Fruit fly (Drosophila melanogaster) whole organism, embryonic: ENCODE measurements around the gene Prosalpha6.

Source experiments
- Atf6 ChIP-seq: fragments of 200-800 bp; sonication (Bioruptor generic); IDR thresholded peaks from 2 replicates; pipeline ENCODE4 v1.3.6; 2022; ENCODE audit warnings: missing biosample characterization, missing genetic modification characterization
- B-H1 ChIP-seq: fragments of 200-800 bp; sonication (Bioruptor generic); IDR thresholded peaks from 3 replicates; pipeline ENCODE4 v1.3.6; 2022; ENCODE audit warnings: missing biosample characterization, missing genetic modification characterization
- B-H2 ChIP-seq: fragments of 200-800 bp; sonication (Bioruptor generic); optimal IDR thresholded peaks from 2 replicates; lab custom pipeline; 2018; ENCODE audit warnings: missing biosample characterization, mild to moderate bottlenecking, missing genetic modification characterization
- Bgb ChIP-seq: fragments of 200-800 bp; sonication (Bioruptor generic); IDR thresholded peaks from 2 replicates; pipeline ENCODE4 v1.3.6; 2022; ENCODE audit warnings: missing biosample characterization, missing genetic modification characterization; ENCODE audit not compliant: partially characterized antibody
- CG10979 ChIP-seq: fragments of 200-800 bp; sonication (Bioruptor generic); optimal IDR thresholded peaks from 2 replicates; lab custom pipeline; 2018; ENCODE audit warnings: missing biosample characterization, mild to moderate bottlenecking, missing genetic modification characterization, moderate library complexity
- CG12219 ChIP-seq: fragments of 200-800 bp; sonication (Bioruptor generic); optimal IDR thresholded peaks from 3 replicates; lab custom pipeline; 2018; ENCODE audit warnings: missing biosample characterization, mild to moderate bottlenecking, missing genetic modification characterization
- CG13123 ChIP-seq: fragments of 200-800 bp; sonication (Bioruptor generic); optimal IDR thresholded peaks from 2 replicates; lab custom pipeline; 2016; ENCODE audit warnings: missing biosample characterization, missing genetic modification characterization
- CG13624 ChIP-seq: fragments of 200-800 bp; sonication (Bioruptor generic); optimal IDR thresholded peaks from 2 replicates; lab custom pipeline; 2016; ENCODE audit warnings: missing biosample characterization, missing genetic modification characterization
- CG14050 ChIP-seq: fragments of 200-800 bp; sonication (Bioruptor generic); IDR thresholded peaks from 3 replicates; pipeline ENCODE4 v1.3.6; 2022; ENCODE audit warnings: missing biosample characterization, missing genetic modification characterization
- CG30403 ChIP-seq: fragments of 200-800 bp; sonication (Bioruptor generic); optimal IDR thresholded peaks from 3 replicates; lab custom pipeline; 2016; ENCODE audit warnings: missing biosample characterization, missing genetic modification characterization
- CG3163 ChIP-seq: fragments of 200-800 bp; sonication (Bioruptor generic); optimal IDR thresholded peaks from 3 replicates; lab custom pipeline; 2016; ENCODE audit warnings: missing biosample characterization, missing genetic modification characterization
- CG3281 ChIP-seq: fragments of 200-800 bp; sonication (Bioruptor generic); optimal IDR thresholded peaks from 3 replicates; lab custom pipeline; 2017; ENCODE audit warnings: missing biosample characterization, mild to moderate bottlenecking, missing genetic modification characterization
- CG7357 ChIP-seq: fragments of 200-800 bp; sonication (Bioruptor generic); IDR thresholded peaks from 3 replicates; pipeline ENCODE4 v1.3.6; 2022; ENCODE audit warnings: missing biosample characterization, missing genetic modification characterization
- CG8290 ChIP-seq, 3 experiments: fragments of 200-800 bp; sonication (Bioruptor generic); optimal IDR thresholded peaks; 2 replicates each; lab custom pipeline; 2016 to 2019; ENCODE audit warnings: missing biosample characterization in 3 of 3, missing genetic modification characterization in 3 of 3, mild to moderate bottlenecking in 2 of 3, moderate library complexity in 1 of 3
- CG8359 ChIP-seq: fragments of 200-800 bp; sonication (Bioruptor generic); optimal IDR thresholded peaks from 2 replicates; lab custom pipeline; 2017; ENCODE audit warnings: missing biosample characterization, mild to moderate bottlenecking, missing genetic modification characterization, borderline replicate concordance
- CG9437 ChIP-seq: fragments of 200-800 bp; sonication (Bioruptor generic); optimal IDR thresholded peaks from 2 replicates; lab custom pipeline; 2018; ENCODE audit warnings: missing biosample characterization, mild to moderate bottlenecking, missing genetic modification characterization
- CoRest ChIP-seq: fragments of 200-800 bp; sonication (Bioruptor generic); optimal IDR thresholded peaks from 3 replicates; lab custom pipeline; 2018; ENCODE audit warnings: missing biosample characterization, mild to moderate bottlenecking, missing genetic modification characterization, moderate library complexity
- Doc2 ChIP-seq: fragments of 200-800 bp; sonication (Bioruptor generic); IDR thresholded peaks from 2 replicates; pipeline ENCODE4 v1.3.6; 2022; ENCODE audit warnings: missing biosample characterization, missing genetic modification characterization
- E2f1 ChIP-seq: fragments of 200-800 bp; sonication (Bioruptor generic); IDR thresholded peaks from 2 replicates; pipeline ENCODE4 v1.3.6; 2022; ENCODE audit warnings: missing biosample characterization, missing genetic modification characterization
- Fer2 ChIP-seq: fragments of 200-800 bp; sonication (Bioruptor generic); optimal IDR thresholded peaks from 2 replicates; lab custom pipeline; 2018; ENCODE audit warnings: missing biosample characterization, mild to moderate bottlenecking, missing genetic modification characterization, moderate library complexity
- Hey ChIP-seq: fragments of 200-800 bp; sonication (Bioruptor generic); optimal IDR thresholded peaks from 3 replicates; lab custom pipeline; 2018; ENCODE audit warnings: missing biosample characterization, mild to moderate bottlenecking, missing genetic modification characterization
- Mad ChIP-seq: fragments of 200-800 bp; sonication (Bioruptor generic); optimal IDR thresholded peaks from 2 replicates; lab custom pipeline; 2016; ENCODE audit warnings: missing biosample characterization, missing genetic modification characterization
- NC2α ChIP-seq: fragments of 200-800 bp; sonication (Bioruptor generic); optimal IDR thresholded peaks from 2 replicates; lab custom pipeline; 2016; ENCODE audit warnings: missing biosample characterization, missing genetic modification characterization
- Nf-YA ChIP-seq: fragments of 200-800 bp; sonication (Bioruptor generic); IDR thresholded peaks from 2 replicates; pipeline ENCODE4 v1.3.6; 2022; ENCODE audit warnings: missing biosample characterization, missing genetic modification characterization
- PHDP ChIP-seq: fragments of 200-800 bp; sonication (Bioruptor generic); optimal IDR thresholded peaks from 3 replicates; lab custom pipeline; 2018; ENCODE audit warnings: missing biosample characterization, mild to moderate bottlenecking, missing genetic modification characterization, moderate library complexity
- Scr ChIP-seq: fragments of 200-800 bp; sonication (Bioruptor generic); IDR thresholded peaks from 2 replicates; pipeline ENCODE4 v1.3.6; 2022; ENCODE audit warnings: missing biosample characterization, missing genetic modification characterization; ENCODE audit not compliant: partially characterized antibody
- Sox102F ChIP-seq: fragments of 200-800 bp; sonication (Bioruptor generic); optimal IDR thresholded peaks from 2 replicates; lab custom pipeline; 2018; ENCODE audit warnings: missing biosample characterization, mild to moderate bottlenecking, missing genetic modification characterization, moderate library complexity
- Trl ChIP-seq, 3 experiments: fragments of >200 bp in 2 of 3; fragments of 200-800 bp in 1 of 3; sonication (Bioruptor generic) in 1 of 3; optimal IDR thresholded peaks; 2 replicates in 1 of 3; 3 replicates in 2 of 3; lab custom pipeline; 2016 to 2017; ENCODE audit warnings: missing biosample characterization in 1 of 3, missing genetic modification characterization in 1 of 3
- bowl ChIP-seq: fragments of 200-800 bp; sonication (Bioruptor generic); IDR thresholded peaks from 2 replicates; pipeline ENCODE4 v1.3.6; 2022; ENCODE audit warnings: missing biosample characterization, missing genetic modification characterization
- grau ChIP-seq: fragments of 200-800 bp; optimal IDR thresholded peaks from 3 replicates; lab custom pipeline; 2019; ENCODE audit warnings: missing biosample characterization, mild to moderate bottlenecking, missing genetic modification characterization, moderate library complexity
- her ChIP-seq: fragments of 200-800 bp; sonication (Bioruptor generic); optimal IDR thresholded peaks from 2 replicates; lab custom pipeline; 2016; ENCODE audit warnings: missing biosample characterization, missing genetic modification characterization
- hth ChIP-seq: fragments of >200 bp; optimal IDR thresholded peaks from 2 replicates; lab custom pipeline; 2017; ENCODE audit warnings: inconsistent platforms
- nom ChIP-seq: fragments of 200-800 bp; sonication (Bioruptor generic); optimal IDR thresholded peaks from 2 replicates; lab custom pipeline; 2017; ENCODE audit warnings: missing biosample characterization, missing genetic modification characterization, mild to moderate bottlenecking, moderate library complexity, missing genetic modification reagents
- pfk ChIP-seq: fragments of 200-800 bp; sonication (Bioruptor generic); optimal IDR thresholded peaks from 2 replicates; lab custom pipeline; 2018; ENCODE audit warnings: missing biosample characterization, mild to moderate bottlenecking, missing genetic modification characterization, moderate library complexity
- pros ChIP-seq: fragments of 200-800 bp; sonication (Bioruptor generic); optimal IDR thresholded peaks from 3 replicates; lab custom pipeline; 2019; ENCODE audit warnings: missing biosample characterization, mild to moderate bottlenecking, missing genetic modification characterization, moderate library complexity
- row ChIP-seq: fragments of 200-800 bp; sonication (Bioruptor generic); IDR thresholded peaks from 3 replicates; pipeline ENCODE4 v1.3.6; 2022; ENCODE audit warnings: missing biosample characterization, missing genetic modification characterization
- scrt ChIP-seq: fragments of 200-800 bp; sonication (Bioruptor generic); optimal IDR thresholded peaks from 2 replicates; lab custom pipeline; 2018; ENCODE audit warnings: missing biosample characterization, mild to moderate bottlenecking, missing genetic modification characterization, moderate library complexity
- sens ChIP-seq: fragments of 200-800 bp; sonication (Bioruptor generic); peaks from one replicate; lab custom pipeline; 2016; ENCODE audit warnings: missing biosample characterization, missing genetic modification characterization
- sima ChIP-seq: fragments of 200-800 bp; sonication (Bioruptor generic); optimal IDR thresholded peaks from 2 replicates; lab custom pipeline; 2016; ENCODE audit warnings: missing biosample characterization, missing genetic modification characterization
- yki ChIP-seq: fragments of >200 bp; optimal IDR thresholded peaks from 3 replicates; lab custom pipeline; 2018
- zf30C ChIP-seq: fragments of 200-800 bp; sonication (Bioruptor generic); optimal IDR thresholded peaks from 3 replicates; lab custom pipeline; 2018; ENCODE audit warnings: missing biosample characterization, mild to moderate bottlenecking, missing genetic modification characterization

Gene Prosalpha6

dm6 chr2L:10208799-10209794 is 12.1 kb upstream of the Prosalpha6 start, which contains the start of gene CG5731 (continued):
- TF ChIP-seq scrt (GFP tag; lab: Kevin White, UChicago) = no peak
- no peak for TF ChIP-seq Hey (tag; lab: Kevin White, UChicago)
- no peak for TF ChIP-seq CG7357 (GFP tag; lab: Robert Waterston, UW)
- no peak for TF ChIP-seq CG14050 (GFP tag; lab: Robert Waterston, UW)
- TF ChIP-seq CG3163 (GFP tag; lab: Kevin White, UChicago) = peak; percentile 90
- TF ChIP-seq her (GFP tag; lab: Kevin White, UChicago) = no peak
- peak; percentile 19; the same call in 1 of the 3 replicates for TF ChIP-seq row (GFP tag; lab: Robert Waterston, UW)
- TF ChIP-seq CG8359 = no peak
- no peak for TF ChIP-seq CG13123 (GFP tag; lab: Kevin White, UChicago)
- no peak for TF ChIP-seq bowl
- TF ChIP-seq Scr (GFP tag; lab: Robert Waterston, UW) = no peak
- no peak for TF ChIP-seq B-H1 (GFP tag; lab: Robert Waterston, UW)
- peak; percentile 89 for TF ChIP-seq pfk (GFP tag; lab: Kevin White, UChicago)
- TF ChIP-seq Mad = no peak
- TF ChIP-seq yki (lab: Kevin White, UChicago) = no peak
- no peak for TF ChIP-seq CoRest
- TF ChIP-seq CG10979 (tag; lab: Kevin White, UChicago) = no peak
- no peak for TF ChIP-seq CG30403
- peak; percentile 1 for TF ChIP-seq grau (tag; lab: Kevin White, UChicago)
- peak; percentile 7 for TF ChIP-seq B-H2
- no peak for TF ChIP-seq NC2α (GFP tag; lab: Kevin White, UChicago)
- TF ChIP-seq hth (lab: Kevin White, UChicago) = no peak
- TF ChIP-seq zf30C (GFP tag; lab: Kevin White, UChicago) = peak; percentile 23
- TF ChIP-seq Bgb (GFP tag; lab: Robert Waterston, UW) = no peak
- no peak for TF ChIP-seq CG8290 (GFP tag; optimal IDR thresholded peaks at IDR 0.05; lab: Kevin White, UChicago)
- no peak for TF ChIP-seq CG8290 (tag; optimal IDR thresholded peaks at IDR 0.05; lab: Kevin White, UChicago)
- TF ChIP-seq Doc2 (GFP tag; lab: Robert Waterston, UW) = no peak
- TF ChIP-seq pros (GFP tag; lab: Kevin White, UChicago) = peak; percentile 14
- no peak for TF ChIP-seq Sox102F (GFP tag; lab: Kevin White, UChicago)
- no peak for TF ChIP-seq CG12219 (GFP tag; lab: Kevin White, UChicago)
- TF ChIP-seq E2f1 (GFP tag; lab: Robert Waterston, UW) = no peak
- peak; percentile 17 for TF ChIP-seq nom (GFP tag; lab: Kevin White, UChicago)
- peak; percentile 85 for TF ChIP-seq sens
- no peak for TF ChIP-seq Atf6 (GFP tag; lab: Robert Waterston, UW)
- TF ChIP-seq Trl (optimal IDR thresholded peaks at IDR 0.05; lab: Kevin White, UChicago) = peak in 1 of 2 experiments; percentile 27
- no peak for TF ChIP-seq Trl (GFP tag; optimal IDR thresholded peaks at IDR 0.05; lab: Kevin White, UChicago)
- no peak for TF ChIP-seq CG9437
- no peak for TF ChIP-seq PHDP (tag; lab: Kevin White, UChicago)
- no peak for TF ChIP-seq CG13624 (GFP tag; lab: Kevin White, UChicago)
- TF ChIP-seq Fer2 (tag; lab: Kevin White, UChicago) = no peak
- TF ChIP-seq Nf-YA (GFP tag; lab: Robert Waterston, UW) = no peak
- TF ChIP-seq CG3281 = no peak
- TF ChIP-seq sima (GFP tag; lab: Kevin White, UChicago) = no peak
